Worm (Caenorhabditis elegans): ENCODE results near the gene ugt-3.

- no peak for TF ChIP-seq hnd-1 (tag; optimal IDR thresholded peaks at IDR 0.05)
- TF ChIP-seq ama-1 (optimal IDR thresholded peaks at IDR 0.05), result no peak
- no peak for TF ChIP-seq hmbx-1 (tag; optimal IDR thresholded peaks at IDR 0.05)
These were observed 15.3 kb upstream of the ugt-3 start for ce11 chrV:12815386-12815785.

Measured in whole organism, early embryonic.